Worm (Caenorhabditis elegans) whole organism, young adult: Measurements from ENCODE around the gene sdn-1.

Source experiments
- B0336.3 ChIP-seq: fragments of 200-800 bp; sonication (Bioruptor generic); IDR thresholded peaks from 2 replicates; pipeline ENCODE4 v1.3.6; 2022; ENCODE audit warnings: missing genetic modification characterization, missing compliant biosample characterization
- F23B12.7 ChIP-seq: sonication (generic microtip); optimal IDR thresholded peaks from 2 replicates; lab custom pipeline; 2017; ENCODE audit warnings: missing genetic modification characterization, mild to moderate bottlenecking, missing compliant biosample characterization, antibody characterized with exemption, moderate library complexity; ENCODE audit not compliant: insufficient read depth
- F49E8.2 ChIP-seq: sonication (generic microtip); optimal IDR thresholded peaks from 3 replicates; lab custom pipeline; 2017; ENCODE audit warnings: missing genetic modification characterization, mild to moderate bottlenecking, missing compliant biosample characterization, antibody characterized with exemption, moderate library complexity; ENCODE audit not compliant: insufficient read depth
- F57A8.1 ChIP-seq: fragments of 200-800 bp; sonication (Bioruptor generic); optimal IDR thresholded peaks from 2 replicates; lab custom pipeline; 2018; ENCODE audit warnings: mild to moderate bottlenecking, missing genetic modification characterization, moderate library complexity, missing compliant biosample characterization
- T07F8.4 ChIP-seq: sonication (generic microtip); optimal IDR thresholded peaks from 2 replicates; lab custom pipeline; 2016; ENCODE audit warnings: mild to moderate bottlenecking, missing genetic modification characterization, moderate library complexity, missing compliant biosample characterization
- Y53G8AR.9 ChIP-seq: fragments of 200-800 bp; sonication (Bioruptor generic); conservative IDR thresholded peaks from 2 replicates; pipeline ENCODE4 v1.3.6; 2022; ENCODE audit warnings: missing genetic modification reagents, missing genetic modification characterization, missing compliant biosample characterization
- akir-1 ChIP-seq: fragments of 200-800 bp; sonication (Bioruptor generic); optimal IDR thresholded peaks from 2 replicates; lab custom pipeline; 2018; ENCODE audit warnings: mild to moderate bottlenecking, missing genetic modification characterization, moderate library complexity, missing compliant biosample characterization
- aptf-2 ChIP-seq: fragments of 200-800 bp; sonication (Bioruptor generic); conservative IDR thresholded peaks from 2 replicates; pipeline ENCODE4 v1.3.6; 2022; ENCODE audit warnings: missing genetic modification reagents, missing genetic modification characterization, missing compliant biosample characterization
- aptf-3 ChIP-seq: fragments of 200-800 bp; sonication (Bioruptor generic); IDR thresholded peaks from 2 replicates; pipeline ENCODE4 v1.3.6; 2022; ENCODE audit warnings: missing genetic modification characterization, missing compliant biosample characterization
- atf-7 ChIP-seq: sonication (generic microtip); optimal IDR thresholded peaks from 2 replicates; lab custom pipeline; 2017; ENCODE audit warnings: mild to moderate bottlenecking, missing genetic modification characterization, missing compliant biosample characterization
- athp-1 ChIP-seq: sonication (generic microtip); optimal IDR thresholded peaks from 2 replicates; lab custom pipeline; 2017; ENCODE audit warnings: mild to moderate bottlenecking, missing genetic modification characterization, missing compliant biosample characterization
- ccch-3 ChIP-seq: fragments of 200-800 bp; sonication (Bioruptor generic); optimal IDR thresholded peaks from 2 replicates; lab custom pipeline; 2018; ENCODE audit warnings: mild to moderate bottlenecking, missing genetic modification characterization, missing compliant biosample characterization
- cebp-1 ChIP-seq, 2 experiments: fragments of 200-800 bp in 1 of 2; sonication (Bioruptor generic) in 1 of 2; sonication (generic microtip) in 1 of 2; IDR thresholded peaks in 1 of 2; optimal IDR thresholded peaks in 1 of 2; 2 replicates each; pipeline versions ENCODE4 v1.3.6 to Lab custom; 2017 to 2022; ENCODE audit warnings: missing compliant biosample characterization in 2 of 2, missing genetic modification characterization in 2 of 2, mild to moderate bottlenecking in 1 of 2, missing genetic modification reagents in 1 of 2, moderate library complexity in 1 of 2
- ceh-100 ChIP-seq: fragments of 200-800 bp; sonication (Bioruptor generic); IDR thresholded peaks from 2 replicates; pipeline ENCODE4 v1.3.6; 2022; ENCODE audit warnings: missing genetic modification reagents, missing genetic modification characterization, missing compliant biosample characterization
- chd-7 ChIP-seq: sonication (generic microtip); optimal IDR thresholded peaks from 2 replicates; lab custom pipeline; 2016; ENCODE audit warnings: mild to moderate bottlenecking, missing genetic modification characterization, moderate library complexity, missing compliant biosample characterization
- die-1 ChIP-seq: sonication (generic microtip); optimal IDR thresholded peaks from 2 replicates; lab custom pipeline; 2016; ENCODE audit warnings: missing genotype, mild to moderate bottlenecking, missing genetic modification characterization, missing compliant biosample characterization
- egl-18 ChIP-seq: fragments of 200-800 bp; sonication (Bioruptor generic); IDR thresholded peaks from 2 replicates; pipeline ENCODE4 v1.3.6; 2022; ENCODE audit warnings: missing genetic modification reagents, missing genetic modification characterization, missing compliant biosample characterization
- egl-44 ChIP-seq: fragments of 200-800 bp; sonication (Bioruptor generic); IDR thresholded peaks from 2 replicates; pipeline ENCODE4 v1.3.6; 2022; ENCODE audit warnings: missing genetic modification reagents, missing genetic modification characterization, missing compliant biosample characterization
- fkh-3 ChIP-seq: sonication (generic microtip); optimal IDR thresholded peaks from 2 replicates; lab custom pipeline; 2016; ENCODE audit warnings: mild to moderate bottlenecking, missing genetic modification characterization, missing compliant biosample characterization
- gei-17 ChIP-seq: fragments of 200-800 bp; sonication (Bioruptor generic); optimal IDR thresholded peaks from 2 replicates; lab custom pipeline; 2018; ENCODE audit warnings: mild to moderate bottlenecking, missing genetic modification characterization, missing compliant biosample characterization
- him-1 ChIP-seq: sonication (generic microtip); optimal IDR thresholded peaks from 2 replicates; lab custom pipeline; 2016; ENCODE audit warnings: missing genotype, missing genetic modification reagents, missing genetic modification characterization, missing compliant biosample characterization
- hlh-12 ChIP-seq: sonication (generic microtip); optimal IDR thresholded peaks from 2 replicates; lab custom pipeline; 2016; ENCODE audit warnings: missing genetic modification characterization, missing compliant biosample characterization
- hsf-1 ChIP-seq: fragments of 200-800 bp; sonication (Bioruptor generic); IDR thresholded peaks from 2 replicates; pipeline ENCODE4 v1.3.6; 2022; ENCODE audit warnings: missing genetic modification reagents, missing genetic modification characterization, missing compliant biosample characterization
- let-607 ChIP-seq, 2 experiments: fragments of 200-800 bp in 1 of 2; sonication (Bioruptor generic) in 1 of 2; sonication (generic microtip) in 1 of 2; optimal IDR thresholded peaks; 2 replicates each; lab custom pipeline; 2016 to 2018; ENCODE audit warnings: mild to moderate bottlenecking in 2 of 2, missing compliant biosample characterization in 2 of 2, missing genetic modification characterization in 2 of 2, moderate library complexity in 2 of 2, missing genotype in 1 of 2
- lin-26 ChIP-seq: fragments of 200-800 bp; sonication (Bioruptor generic); IDR thresholded peaks from 2 replicates; pipeline ENCODE4 v1.3.6; 2022; ENCODE audit warnings: missing genetic modification reagents, missing genetic modification characterization, missing compliant biosample characterization
- lin-54 ChIP-seq: fragments of 200-800 bp; sonication (Bioruptor generic); optimal IDR thresholded peaks from 2 replicates; lab custom pipeline; 2018; ENCODE audit warnings: mild to moderate bottlenecking, missing genetic modification characterization, missing compliant biosample characterization
- lsl-1 ChIP-seq: fragments of 200-800 bp; sonication (Bioruptor generic); optimal IDR thresholded peaks from 2 replicates; lab custom pipeline; 2018; ENCODE audit warnings: mild to moderate bottlenecking, missing genetic modification characterization, moderate library complexity, missing compliant biosample characterization
- lsy-27 ChIP-seq: sonication (generic microtip); optimal IDR thresholded peaks from 2 replicates; lab custom pipeline; 2017; ENCODE audit warnings: missing genetic modification characterization, mild to moderate bottlenecking, missing compliant biosample characterization, antibody characterized with exemption, missing genotype, borderline replicate concordance; ENCODE audit not compliant: insufficient read depth
- mcd-1 ChIP-seq: fragments of 200-800 bp; sonication (Bioruptor generic); IDR thresholded peaks from 2 replicates; pipeline ENCODE4 v1.3.6; 2022; ENCODE audit warnings: missing genetic modification reagents, missing genetic modification characterization, missing compliant biosample characterization
- mel-28 ChIP-seq: sonication (generic microtip); optimal IDR thresholded peaks from 2 replicates; lab custom pipeline; 2016; ENCODE audit warnings: borderline replicate concordance, mild to moderate bottlenecking, missing genetic modification characterization, missing compliant biosample characterization
- mxl-1 ChIP-seq: sonication (generic microtip); optimal IDR thresholded peaks from 2 replicates; lab custom pipeline; 2016; ENCODE audit warnings: missing genetic modification characterization, missing compliant biosample characterization
- nhr-120 ChIP-seq: fragments of 200-800 bp; sonication (Bioruptor generic); IDR thresholded peaks from 2 replicates; pipeline ENCODE4 v1.3.6; 2022; ENCODE audit warnings: missing genetic modification characterization, missing compliant biosample characterization
- nhr-80 ChIP-seq: sonication (generic microtip); optimal IDR thresholded peaks from 2 replicates; lab custom pipeline; 2016; ENCODE audit warnings: missing genetic modification characterization, missing compliant biosample characterization
- rcor-1 ChIP-seq: fragments of 200-800 bp; sonication (Bioruptor generic); IDR thresholded peaks from 2 replicates; pipeline ENCODE4 v1.3.6; 2022; ENCODE audit warnings: missing genetic modification reagents, missing genetic modification characterization, missing compliant biosample characterization
- rec-8 ChIP-seq, 2 experiments: sonication (generic microtip); optimal IDR thresholded peaks; 2 replicates each; lab custom pipeline; 2016; ENCODE audit warnings: mild to moderate bottlenecking in 2 of 2, missing genetic modification characterization in 2 of 2, missing genetic modification reagents in 2 of 2, missing genotype in 2 of 2, missing biosample characterization in 1 of 2, missing compliant biosample characterization in 1 of 2, moderate library complexity in 1 of 2
- repo-1 ChIP-seq: sonication (generic microtip); optimal IDR thresholded peaks from 2 replicates; lab custom pipeline; 2017; ENCODE audit warnings: mild to moderate bottlenecking, missing genetic modification characterization, missing compliant biosample characterization
- sea-2 ChIP-seq: fragments of 200-800 bp; sonication (Bioruptor generic); IDR thresholded peaks from 2 replicates; pipeline ENCODE4 v1.3.6; 2022; ENCODE audit warnings: missing genetic modification characterization, missing compliant biosample characterization
- snpc-1.3 ChIP-seq: sonication (generic microtip); optimal IDR thresholded peaks from 2 replicates; lab custom pipeline; 2017; ENCODE audit warnings: missing genetic modification characterization, mild to moderate bottlenecking, missing compliant biosample characterization, antibody characterized with exemption, moderate library complexity, missing genotype, missing genetic modification reagents; ENCODE audit not compliant: insufficient read depth
- zfh-2 ChIP-seq: fragments of 200-800 bp; sonication (Bioruptor generic); conservative IDR thresholded peaks from 2 replicates; pipeline ENCODE4 v1.3.6; 2022; ENCODE audit warnings: missing genetic modification reagents, missing genetic modification characterization, missing compliant biosample characterization
- ztf-18 ChIP-seq: sonication (generic microtip); optimal IDR thresholded peaks from 2 replicates; lab custom pipeline; 2016; ENCODE audit warnings: missing genotype, mild to moderate bottlenecking, missing genetic modification characterization, missing compliant biosample characterization
- ztf-28 ChIP-seq: fragments of 200-800 bp; sonication (Bioruptor generic); IDR thresholded peaks from 2 replicates; pipeline ENCODE4 v1.3.6; 2022; ENCODE audit warnings: missing genetic modification reagents, missing genetic modification characterization, missing compliant biosample characterization

Gene sdn-1

ce11 chrX:10576410-10576809 is 16.7 kb downstream of the sdn-1 start (continued):
- TF ChIP-seq F49E8.2 (tag; lab: Kevin White, UChicago) (no peak), lsl-1 (GFP tag; lab: Kevin White, UChicago) (no peak), B0336.3 (GFP tag; lab: Robert Waterston, UW) (no peak), egl-18 (GFP tag; lab: Robert Waterston, UW) (no peak), lsy-27 (tag; lab: Kevin White, UChicago) (no peak), repo-1 (tag; lab: Kevin White, UChicago) (no peak), lin-26 (GFP tag; lab: Robert Waterston, UW) (no peak), fkh-3 (tag; lab: Kevin White, UChicago) (no peak), athp-1 (no peak), Y53G8AR.9 (GFP tag; lab: Robert Waterston, UW) (no peak), nhr-80 (peak; percentile 66), aptf-2 (GFP tag; lab: Robert Waterston, UW) (no peak), gei-17 (GFP tag; lab: Kevin White, UChicago) (no peak), F23B12.7 (tag; lab: Kevin White, UChicago) (no peak), die-1 (no peak), ztf-18 (tag; lab: Kevin White, UChicago) (no peak), lin-54 (GFP tag; lab: Kevin White, UChicago) (no peak), snpc-1.3 (tag; lab: Kevin White, UChicago) (no peak), hsf-1 (no peak), him-1 (no peak), rec-8 (tag; optimal IDR thresholded peaks at IDR 0.05; lab: Kevin White, UChicago) (no peak), nhr-120 (GFP tag; lab: Robert Waterston, UW) (no peak), aptf-3 (GFP tag; lab: Robert Waterston, UW) (no peak), sea-2 (no peak), egl-44 (GFP tag; lab: Robert Waterston, UW) (no peak)

- TF ChIP-seq ztf-28 (GFP tag; lab: Robert Waterston, UW) = no peak
- no peak for TF ChIP-seq rcor-1 (GFP tag; lab: Robert Waterston, UW)
- TF ChIP-seq chd-7 (tag; lab: Kevin White, UChicago) = no peak
- TF ChIP-seq T07F8.4 (tag; lab: Kevin White, UChicago) = no peak
- no peak for TF ChIP-seq zfh-2
- no peak for TF ChIP-seq atf-7 (tag; lab: Kevin White, UChicago)
- no peak for TF ChIP-seq aptf-2 (GFP tag; lab: Robert Waterston, UW)
- TF ChIP-seq hlh-12 (tag; lab: Kevin White, UChicago) = no peak
- no peak for TF ChIP-seq mxl-1 (tag; lab: Kevin White, UChicago)
- no peak for TF ChIP-seq let-607 (tag; optimal IDR thresholded peaks at IDR 0.05; lab: Kevin White, UChicago)
- no peak for TF ChIP-seq mcd-1 (GFP tag; lab: Robert Waterston, UW)
- TF ChIP-seq die-1 = no peak
- no peak for TF ChIP-seq cebp-1 (GFP tag; IDR thresholded peaks at IDR 0.05; lab: Robert Waterston, UW)
- TF ChIP-seq cebp-1 (tag; optimal IDR thresholded peaks at IDR 0.05; lab: Kevin White, UChicago) = no peak
- TF ChIP-seq ccch-3 = no peak
- TF ChIP-seq ceh-100 = no peak
- TF ChIP-seq F57A8.1 = no peak
- no peak for TF ChIP-seq mel-28
- TF ChIP-seq akir-1 (GFP tag; lab: Kevin White, UChicago) = no peak
Observed at ce11 chrX:10569185-10569584, 23.9 kb downstream of the sdn-1 start, which contains the start of gene bet-2. Gene bet-2 (plus strand): TSS chrX:10569273.
